Fruit fly (Drosophila melanogaster) whole organism, adult: Measurements from ENCODE around the gene CG15059.

Experiments used
- CG11617 ChIP-seq: fragments of 200-800 bp; sonication (Bioruptor generic); optimal IDR thresholded peaks from 2 replicates; lab custom pipeline; 2017; ENCODE audit warnings: mild to moderate bottlenecking, missing biosample characterization, missing genetic modification reagents, missing genetic modification characterization
- CG12768 ChIP-seq: fragments of 200-800 bp; sonication (Bioruptor generic); optimal IDR thresholded peaks from 2 replicates; lab custom pipeline; 2017; ENCODE audit warnings: missing biosample characterization, missing genetic modification characterization, mild to moderate bottlenecking, moderate library complexity, missing genetic modification reagents
- CG14711 ChIP-seq: fragments of 200-800 bp; sonication (Bioruptor generic); optimal IDR thresholded peaks from 2 replicates; lab custom pipeline; 2018; ENCODE audit warnings: missing biosample characterization, mild to moderate bottlenecking, missing genetic modification characterization, moderate library complexity
- CG1620 ChIP-seq: fragments of 200-800 bp; sonication (Bioruptor generic); optimal IDR thresholded peaks from 2 replicates; lab custom pipeline; 2016; ENCODE audit warnings: missing biosample characterization, missing genetic modification characterization
- CG33017 ChIP-seq: fragments of 200-800 bp; sonication (Bioruptor generic); optimal IDR thresholded peaks from 2 replicates; lab custom pipeline; 2018; ENCODE audit warnings: missing biosample characterization, mild to moderate bottlenecking, missing genetic modification characterization, moderate library complexity
- CG5204 ChIP-seq: fragments of 200-800 bp; sonication (Bioruptor generic); optimal IDR thresholded peaks from 2 replicates; lab custom pipeline; 2016; ENCODE audit warnings: missing biosample characterization, missing genetic modification characterization
- CG7045 ChIP-seq: fragments of 200-800 bp; sonication (Bioruptor generic); optimal IDR thresholded peaks from 2 replicates; lab custom pipeline; 2017; ENCODE audit warnings: missing biosample characterization, mild to moderate bottlenecking, missing genetic modification characterization
- Clk ChIP-seq: fragments of 200-800 bp; sonication (Bioruptor generic); optimal IDR thresholded peaks from 2 replicates; lab custom pipeline; 2017; ENCODE audit warnings: missing biosample characterization, missing genetic modification characterization
- Crg-1 ChIP-seq: fragments of 200-800 bp; sonication (Bioruptor generic); optimal IDR thresholded peaks from 2 replicates; lab custom pipeline; 2016; ENCODE audit warnings: missing biosample characterization, missing genetic modification characterization
- Hr96 ChIP-seq: fragments of 200-800 bp; sonication (Bioruptor generic); optimal IDR thresholded peaks from 2 replicates; lab custom pipeline; 2016; ENCODE audit warnings: missing biosample characterization, missing genetic modification characterization
- Mnt ChIP-seq: fragments of 200-800 bp; sonication (Bioruptor generic); optimal IDR thresholded peaks from 2 replicates; lab custom pipeline; 2016; ENCODE audit warnings: missing biosample characterization, mild to moderate bottlenecking, missing genetic modification characterization
- bab1 ChIP-seq: fragments of 200-800 bp; sonication (Bioruptor generic); optimal IDR thresholded peaks from 3 replicates; lab custom pipeline; 2019; ENCODE audit warnings: missing biosample characterization, mild to moderate bottlenecking, missing genetic modification characterization, moderate library complexity
- cic ChIP-seq: fragments of 200-800 bp; sonication (Bioruptor generic); optimal IDR thresholded peaks from 2 replicates; lab custom pipeline; 2017; ENCODE audit warnings: missing biosample characterization, mild to moderate bottlenecking, missing genetic modification characterization, moderate library complexity
- cnc ChIP-seq, 2 experiments: fragments of >200 bp; optimal IDR thresholded peaks; 2 replicates each; lab custom pipeline; 2017
- kay ChIP-seq: fragments of 200-800 bp; sonication (Bioruptor generic); peaks from one replicate; lab custom pipeline; 2016; ENCODE audit warnings: missing biosample characterization, missing genetic modification characterization, borderline replicate concordance
- ovo ChIP-seq: fragments of 200-800 bp; sonication (Bioruptor generic); optimal IDR thresholded peaks from 2 replicates; lab custom pipeline; 2016; ENCODE audit warnings: missing biosample characterization, missing genetic modification characterization
- pad ChIP-seq: fragments of 200-800 bp; sonication (Bioruptor generic); optimal IDR thresholded peaks from 3 replicates; lab custom pipeline; 2017; ENCODE audit warnings: missing biosample characterization, missing genetic modification characterization, mild to moderate bottlenecking, moderate library complexity, missing genetic modification reagents
- tj ChIP-seq: fragments of 200-800 bp; sonication (Bioruptor generic); optimal IDR thresholded peaks from 3 replicates; lab custom pipeline; 2017; ENCODE audit warnings: missing biosample characterization, mild to moderate bottlenecking, missing genetic modification characterization, moderate library complexity
- toe ChIP-seq: fragments of 200-800 bp; sonication (Bioruptor generic); optimal IDR thresholded peaks from 2 replicates; lab custom pipeline; 2016; ENCODE audit warnings: missing biosample characterization, missing genetic modification characterization

The CG15059 gene

dm6 chrX:18273180-18274016 is 14.1 kb upstream of the CG15059 start:
- TF ChIP-seq CG7045 (GFP tag; lab: Kevin White, UChicago) (no peak), bab1 (GFP tag; lab: Kevin White, UChicago) (no peak), CG14711 (tag; lab: Kevin White, UChicago) (no peak), CG1620 (no peak), ovo (GFP tag; lab: Kevin White, UChicago) (no peak), Hr96 (no peak), CG33017 (tag; lab: Kevin White, UChicago) (no peak), CG5204 (GFP tag; lab: Kevin White, UChicago) (no peak), pad (no peak), toe (GFP tag; lab: Kevin White, UChicago) (no peak), Mnt (GFP tag; lab: Kevin White, UChicago) (no peak), cnc (optimal IDR thresholded peaks at IDR 0.05; lab: Kevin White, UChicago) (no peak), cic (GFP tag; lab: Kevin White, UChicago) (no peak), CG11617 (GFP tag; lab: Kevin White, UChicago) (no peak)

dm6 chrX:18272422-18272821 is 13.1 kb upstream of the CG15059 start:
- TF ChIP-seq CG7045 (GFP tag; lab: Kevin White, UChicago) = no peak
- TF ChIP-seq Mnt (GFP tag; lab: Kevin White, UChicago) = no peak
- TF ChIP-seq CG5204 (GFP tag; lab: Kevin White, UChicago) = no peak
- TF ChIP-seq pad = no peak

dm6 chrX:18266846-18267245 is 7.5 kb upstream of the CG15059 start:
- no peak for TF ChIP-seq ovo (GFP tag; lab: Kevin White, UChicago)
- TF ChIP-seq toe (GFP tag; lab: Kevin White, UChicago) = no peak
- TF ChIP-seq CG11617 (GFP tag; lab: Kevin White, UChicago) = no peak
- TF ChIP-seq CG14711 (tag; lab: Kevin White, UChicago) = no peak
- TF ChIP-seq tj (GFP tag; lab: Kevin White, UChicago) = no peak
- no peak for TF ChIP-seq Crg-1 (GFP tag; lab: Kevin White, UChicago)
- TF ChIP-seq kay (GFP tag; lab: Kevin White, UChicago) = no peak
- no peak for TF ChIP-seq cic (GFP tag; lab: Kevin White, UChicago)
- no peak for TF ChIP-seq cnc (optimal IDR thresholded peaks at IDR 0.05; lab: Kevin White, UChicago)
- no peak for TF ChIP-seq Clk (GFP tag; lab: Kevin White, UChicago)
- no peak for TF ChIP-seq pad
- no peak for TF ChIP-seq CG7045 (GFP tag; lab: Kevin White, UChicago)
- no peak for TF ChIP-seq Hr96
- TF ChIP-seq CG33017 (tag; lab: Kevin White, UChicago) = no peak

dm6 chrX:18263382-18263781 is 4.1 kb upstream of the CG15059 start:
- TF ChIP-seq ovo (GFP tag; lab: Kevin White, UChicago) = no peak
- no peak for TF ChIP-seq Hr96
- no peak for TF ChIP-seq CG5204 (GFP tag; lab: Kevin White, UChicago)
- TF ChIP-seq cnc (optimal IDR thresholded peaks at IDR 0.05; lab: Kevin White, UChicago) = no peak
- TF ChIP-seq CG33017 (tag; lab: Kevin White, UChicago) = no peak
- TF ChIP-seq toe (GFP tag; lab: Kevin White, UChicago) = no peak
- no peak for TF ChIP-seq Mnt (GFP tag; lab: Kevin White, UChicago)

dm6 chrX:18262151-18262550 is 2.8 kb upstream of the CG15059 start:
- TF ChIP-seq ovo (GFP tag; lab: Kevin White, UChicago) (no peak), Mnt (GFP tag; lab: Kevin White, UChicago) (no peak), Hr96 (no peak), toe (GFP tag; lab: Kevin White, UChicago) (no peak), CG7045 (GFP tag; lab: Kevin White, UChicago) (no peak), Crg-1 (GFP tag; lab: Kevin White, UChicago) (no peak), CG12768 (GFP tag; lab: Kevin White, UChicago) (no peak), pad (no peak), CG11617 (GFP tag; lab: Kevin White, UChicago) (no peak)

dm6 chrX:18261494-18261893 is 2.2 kb upstream of the CG15059 start:
- TF ChIP-seq pad (no peak), ovo (GFP tag; lab: Kevin White, UChicago) (no peak), Hr96 (no peak), toe (GFP tag; lab: Kevin White, UChicago) (no peak), Crg-1 (GFP tag; lab: Kevin White, UChicago) (no peak), CG5204 (GFP tag; lab: Kevin White, UChicago) (no peak)

- no peak for TF ChIP-seq CG5204 (GFP tag; lab: Kevin White, UChicago)
- no peak for TF ChIP-seq CG33017 (tag; lab: Kevin White, UChicago)
- TF ChIP-seq CG11617 (GFP tag; lab: Kevin White, UChicago) = no peak
- no peak for TF ChIP-seq CG1620
- TF ChIP-seq toe (GFP tag; lab: Kevin White, UChicago) = no peak
- TF ChIP-seq CG7045 (GFP tag; lab: Kevin White, UChicago) = no peak
- no peak for TF ChIP-seq tj (GFP tag; lab: Kevin White, UChicago)
- no peak for TF ChIP-seq pad
- TF ChIP-seq Mnt (GFP tag; lab: Kevin White, UChicago) = no peak
- no peak for TF ChIP-seq CG14711 (tag; lab: Kevin White, UChicago)
- no peak for TF ChIP-seq cnc (optimal IDR thresholded peaks at IDR 0.05; lab: Kevin White, UChicago)
- no peak for TF ChIP-seq Crg-1 (GFP tag; lab: Kevin White, UChicago)
- TF ChIP-seq cic (GFP tag; lab: Kevin White, UChicago) = no peak
Measured at dm6 chrX:18259984-18260550, 750 bp upstream of the CG15059 start.
